Fruit fly (Drosophila melanogaster) whole organism, adult: ENCODE data around the gene CG31681.

ENCODE experiments used
- CG14711 ChIP-seq: fragments of 200-800 bp; sonication (Bioruptor generic); optimal IDR thresholded peaks from 2 replicates; lab custom pipeline; 2018; ENCODE audit warnings: missing biosample characterization, mild to moderate bottlenecking, missing genetic modification characterization, moderate library complexity
- CG5204 ChIP-seq: fragments of 200-800 bp; sonication (Bioruptor generic); optimal IDR thresholded peaks from 2 replicates; lab custom pipeline; 2016; ENCODE audit warnings: missing biosample characterization, missing genetic modification characterization
- CG7101 ChIP-seq: fragments of 200-800 bp; sonication (Bioruptor generic); optimal IDR thresholded peaks from 2 replicates; lab custom pipeline; 2018; ENCODE audit warnings: missing biosample characterization, mild to moderate bottlenecking, missing genetic modification characterization, moderate library complexity
- Crg-1 ChIP-seq: fragments of 200-800 bp; sonication (Bioruptor generic); optimal IDR thresholded peaks from 2 replicates; lab custom pipeline; 2016; ENCODE audit warnings: missing biosample characterization, missing genetic modification characterization
- cic ChIP-seq: fragments of 200-800 bp; sonication (Bioruptor generic); optimal IDR thresholded peaks from 2 replicates; lab custom pipeline; 2017; ENCODE audit warnings: missing biosample characterization, mild to moderate bottlenecking, missing genetic modification characterization, moderate library complexity
- cnc ChIP-seq, 2 experiments: fragments of >200 bp; optimal IDR thresholded peaks; 2 replicates each; lab custom pipeline; 2017
- kay ChIP-seq: fragments of 200-800 bp; sonication (Bioruptor generic); peaks from one replicate; lab custom pipeline; 2016; ENCODE audit warnings: missing biosample characterization, missing genetic modification characterization, borderline replicate concordance
- ovo ChIP-seq: fragments of 200-800 bp; sonication (Bioruptor generic); optimal IDR thresholded peaks from 2 replicates; lab custom pipeline; 2016; ENCODE audit warnings: missing biosample characterization, missing genetic modification characterization
- tj ChIP-seq: fragments of 200-800 bp; sonication (Bioruptor generic); optimal IDR thresholded peaks from 3 replicates; lab custom pipeline; 2017; ENCODE audit warnings: missing biosample characterization, mild to moderate bottlenecking, missing genetic modification characterization, moderate library complexity
- toe ChIP-seq: fragments of 200-800 bp; sonication (Bioruptor generic); optimal IDR thresholded peaks from 2 replicates; lab custom pipeline; 2016; ENCODE audit warnings: missing biosample characterization, missing genetic modification characterization

DNA sequence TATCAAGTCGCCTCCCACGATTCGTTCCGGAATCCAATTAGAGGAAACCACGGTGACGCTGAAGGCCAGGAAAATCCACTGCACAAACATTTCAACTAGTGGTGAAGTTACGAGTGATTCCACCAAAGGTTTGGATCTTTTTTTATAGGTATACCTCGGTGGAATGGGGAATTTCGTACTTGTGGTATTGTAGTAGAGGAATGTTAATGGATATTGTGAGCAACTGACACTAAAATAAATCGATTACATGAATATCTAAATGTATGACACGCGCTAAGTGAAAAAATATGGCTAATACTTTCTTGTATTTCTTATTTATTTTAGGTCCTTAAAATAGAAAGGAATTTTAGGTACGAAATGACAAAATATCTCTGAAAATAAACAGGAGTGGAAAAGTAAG is 34.4 kb downstream of the CG31681 start, which contains the start of gene CG17239:
- TF ChIP-seq CG14711, result no peak
- TF ChIP-seq CG5204, result no peak
- no peak for TF ChIP-seq ovo (GFP tag; lab: Kevin White, UChicago)
- TF ChIP-seq kay (GFP tag; lab: Kevin White, UChicago), result no peak
- TF ChIP-seq tj (GFP tag; lab: Kevin White, UChicago), result no peak
- no peak for TF ChIP-seq toe (GFP tag; lab: Kevin White, UChicago)
- TF ChIP-seq CG7101 (tag; lab: Kevin White, UChicago), result no peak
- no peak for TF ChIP-seq cic
- TF ChIP-seq cnc (optimal IDR thresholded peaks at IDR 0.05; lab: Kevin White, UChicago), result no peak
- TF ChIP-seq Crg-1, result no peak
